Worm (Caenorhabditis elegans) whole organism, midembryonic: ENCODE measurements around the gene K08D12.3.

Source experiments
- T22C8.4 ChIP-seq: fragments of 200-800 bp; sonication (Bioruptor generic); IDR thresholded peaks from 2 replicates; pipeline ENCODE4 v1.3.6; 2022; ENCODE audit warnings: missing genetic modification characterization, missing compliant biosample characterization
- ztf-23 ChIP-seq: fragments of 200-800 bp; sonication (Bioruptor generic); IDR thresholded peaks from 2 replicates; pipeline ENCODE4 v1.3.6; 2022; ENCODE audit warnings: missing genetic modification reagents, missing genetic modification characterization, missing compliant biosample characterization

DNA sequence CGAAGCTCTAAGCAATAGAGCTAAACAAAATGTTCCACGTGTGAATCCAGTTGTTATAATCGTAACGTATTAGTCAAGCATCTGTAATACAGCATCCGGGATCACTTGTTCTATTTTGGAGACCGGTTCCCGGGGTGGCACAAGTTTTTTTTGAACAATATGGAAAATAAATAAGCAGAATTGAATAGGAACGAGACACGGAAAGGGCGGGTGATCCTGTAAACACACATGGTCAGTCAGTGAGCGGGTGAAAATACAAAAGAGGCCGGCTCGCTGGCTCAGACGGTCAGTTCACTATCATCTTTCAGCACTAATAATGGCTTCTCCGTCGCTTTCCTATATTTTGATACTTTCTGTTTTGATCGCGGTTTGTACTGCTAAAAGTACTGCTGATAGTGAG is 15.8 kb downstream of the K08D12.3 start, which contains the start of gene K08D12.8:
- no peak for TF ChIP-seq ztf-23 (GFP tag; lab: Robert Waterston, UW)
- no peak for TF ChIP-seq T22C8.4
